Fruit fly (Drosophila melanogaster) Kc167 (cell line): ENCODE data around the gene slf.

Experiments
- Sin3A ChIP-seq: fragments of >200 bp; optimal IDR thresholded peaks from 2 replicates; lab custom pipeline; 2018; ENCODE audit warnings: missing external identifiers
- h ChIP-seq: fragments of >200 bp; optimal IDR thresholded peaks from 3 replicates; lab custom pipeline; 2018; ENCODE audit warnings: missing external identifiers
- psq ChIP-seq: fragments of >200 bp; optimal IDR thresholded peaks from 2 replicates; lab custom pipeline; 2017; ENCODE audit warnings: missing external identifiers

- TF ChIP-seq Sin3A (no peak), h (lab: Kevin White, UChicago) (no peak), psq (no peak)
Observed at dm6 chr2L:4829040-4829439, 27.3 kb upstream of the slf start.
